Fruit fly (Drosophila melanogaster) whole organism, wandering third instar larva: ENCODE measurements around the gene Smn.
A peak's percentile ranks its signal among the peaks of the same experiment; 100 is the strongest.

Source experiments
- CG32264 ChIP-seq: fragments of 200-800 bp; sonication (Bioruptor generic); optimal IDR thresholded peaks from 2 replicates; lab custom pipeline; 2016; ENCODE audit warnings: missing biosample characterization, missing genetic modification characterization
- CG9705 ChIP-seq: fragments of 200-800 bp; sonication (Bioruptor generic); optimal IDR thresholded peaks from 2 replicates; lab custom pipeline; 2018; ENCODE audit warnings: missing biosample characterization, mild to moderate bottlenecking, missing genetic modification characterization
- CrebA ChIP-seq: fragments of 200-800 bp; sonication (Bioruptor generic); optimal IDR thresholded peaks from 2 replicates; lab custom pipeline; 2016; ENCODE audit warnings: missing biosample characterization, mild to moderate bottlenecking, missing genetic modification characterization, borderline replicate concordance
- Dfd ChIP-seq: fragments of >200 bp; optimal IDR thresholded peaks from 2 replicates; lab custom pipeline; 2017; ENCODE audit warnings: missing biosample characterization, missing genetic modification characterization
- Dif ChIP-seq: fragments of 200-275, 200-300 bp; sonication (Bioruptor generic); optimal IDR thresholded peaks from 2 replicates; lab custom pipeline; 2018; ENCODE audit warnings: missing biosample characterization, missing genetic modification characterization; ENCODE audit not compliant: partially characterized antibody
- GATAd ChIP-seq: sonication (Bioruptor generic); optimal IDR thresholded peaks from 2 replicates; lab custom pipeline; 2016; ENCODE audit warnings: missing biosample characterization, missing genetic modification characterization
- HLH106 ChIP-seq: fragments of 200-800 bp; optimal IDR thresholded peaks from 3 replicates; lab custom pipeline; 2019; ENCODE audit warnings: missing biosample characterization, mild to moderate bottlenecking, missing genetic modification characterization, moderate library complexity
- Hnf4 ChIP-seq: fragments of 200-800 bp; sonication (Bioruptor generic); optimal IDR thresholded peaks from 2 replicates; lab custom pipeline; 2016; ENCODE audit warnings: missing biosample characterization, mild to moderate bottlenecking, missing genetic modification characterization
- Hr78 ChIP-seq: fragments of >200 bp; optimal IDR thresholded peaks from 2 replicates; lab custom pipeline; 2017; ENCODE audit warnings: missing biosample characterization, missing genetic modification characterization
- Hr83 ChIP-seq: fragments of 200-300 bp; sonication (Bioruptor generic); optimal IDR thresholded peaks from 2 replicates; lab custom pipeline; 2016; ENCODE audit warnings: missing biosample characterization, mild to moderate bottlenecking, missing genetic modification characterization, moderate library complexity; ENCODE audit not compliant: poor library complexity, severe bottlenecking
- Jra ChIP-seq: sonication (Bioruptor generic); optimal IDR thresholded peaks from 2 replicates; lab custom pipeline; 2016; ENCODE audit warnings: missing biosample characterization, missing genetic modification characterization
- Mio ChIP-seq: sonication (Bioruptor generic); optimal IDR thresholded peaks from 2 replicates; lab custom pipeline; 2016; ENCODE audit warnings: missing biosample characterization, missing genetic modification characterization
- Myc ChIP-seq: fragments of >200 bp; optimal IDR thresholded peaks from 2 replicates; lab custom pipeline; 2017
- N ChIP-seq: fragments of >200 bp; optimal IDR thresholded peaks from 2 replicates; lab custom pipeline; 2018; ENCODE audit warnings: missing biosample characterization, missing external identifiers, missing genetic modification characterization
- OdsH ChIP-seq: fragments of 200-800 bp; sonication (Bioruptor generic); optimal IDR thresholded peaks from 2 replicates; lab custom pipeline; 2016; ENCODE audit warnings: missing biosample characterization, mild to moderate bottlenecking, missing genetic modification characterization
- Rel ChIP-seq, 2 experiments: fragments of 200-800 bp; sonication (Bioruptor generic) in 1 of 2; optimal IDR thresholded peaks; 2 replicates in 1 of 2; 3 replicates in 1 of 2; lab custom pipeline; 2016 to 2019; ENCODE audit warnings: mild to moderate bottlenecking in 2 of 2, missing biosample characterization in 2 of 2, missing genetic modification characterization in 2 of 2, moderate library complexity in 1 of 2
- Sp1 ChIP-seq: fragments of 200-800 bp; sonication (Bioruptor generic); optimal IDR thresholded peaks from 3 replicates; lab custom pipeline; 2019; ENCODE audit warnings: missing biosample characterization, mild to moderate bottlenecking, missing genetic modification characterization, moderate library complexity
- br ChIP-seq: fragments of 200-800 bp; sonication (Bioruptor generic); optimal IDR thresholded peaks from 2 replicates; lab custom pipeline; 2016; ENCODE audit warnings: missing biosample characterization, missing genetic modification characterization
- dmrt93B ChIP-seq: fragments of 200-800 bp; sonication (Bioruptor generic); optimal IDR thresholded peaks from 2 replicates; lab custom pipeline; 2018; ENCODE audit warnings: missing biosample characterization, mild to moderate bottlenecking, missing genetic modification characterization
- dsf ChIP-seq: sonication (Bioruptor generic); optimal IDR thresholded peaks from 2 replicates; lab custom pipeline; 2016; ENCODE audit warnings: missing biosample characterization, missing genetic modification characterization, borderline replicate concordance
- ey ChIP-seq: fragments of 200-800 bp; sonication (Bioruptor generic); optimal IDR thresholded peaks from 2 replicates; lab custom pipeline; 2016; ENCODE audit warnings: missing biosample characterization, missing genetic modification characterization
- foxo ChIP-seq, 2 experiments: fragments of 200-800 bp; sonication (Bioruptor generic); optimal IDR thresholded peaks; 2 replicates in 1 of 2; 3 replicates in 1 of 2; lab custom pipeline; 2016 to 2017; ENCODE audit warnings: missing biosample characterization in 2 of 2, missing genetic modification characterization in 2 of 2
- fru ChIP-seq: fragments of 200-800 bp; sonication (Bioruptor generic); optimal IDR thresholded peaks from 3 replicates; lab custom pipeline; 2016; ENCODE audit warnings: missing biosample characterization, mild to moderate bottlenecking, missing genetic modification characterization
- h ChIP-seq: fragments of 200-800 bp; sonication (Bioruptor generic); optimal IDR thresholded peaks from 3 replicates; lab custom pipeline; 2016; ENCODE audit warnings: missing biosample characterization, mild to moderate bottlenecking, missing genetic modification characterization
- jim ChIP-seq: fragments of 175-275, 200-325 bp; sonication (Bioruptor generic); optimal IDR thresholded peaks from 2 replicates; lab custom pipeline; 2016; ENCODE audit warnings: missing biosample characterization, mild to moderate bottlenecking, missing genetic modification characterization
- lola ChIP-seq: fragments of >200 bp; optimal IDR thresholded peaks from 2 replicates; lab custom pipeline; 2017; ENCODE audit warnings: missing biosample characterization, missing genetic modification characterization
- pan ChIP-seq: fragments of >200 bp; optimal IDR thresholded peaks from 2 replicates; lab custom pipeline; 2017
- psq ChIP-seq: fragments of 200-800 bp; sonication (Bioruptor generic); optimal IDR thresholded peaks from 3 replicates; lab custom pipeline; 2017; ENCODE audit warnings: missing biosample characterization, mild to moderate bottlenecking, missing genetic modification characterization, moderate library complexity
- rgr ChIP-seq: fragments of 200-800 bp; sonication (Bioruptor generic); optimal IDR thresholded peaks from 3 replicates; lab custom pipeline; 2016; ENCODE audit warnings: missing biosample characterization, mild to moderate bottlenecking, missing genetic modification characterization
- sage ChIP-seq: fragments of 200-800 bp; sonication (Bioruptor generic); optimal IDR thresholded peaks from 2 replicates; lab custom pipeline; 2016; ENCODE audit warnings: missing biosample characterization, mild to moderate bottlenecking, missing genetic modification characterization
- tai ChIP-seq: sonication (Bioruptor generic); optimal IDR thresholded peaks from 2 replicates; lab custom pipeline; 2016; ENCODE audit warnings: missing biosample characterization, missing genetic modification characterization
- usp ChIP-seq: fragments of >200 bp; optimal IDR thresholded peaks from 2 replicates; lab custom pipeline; 2017; ENCODE audit warnings: missing biosample characterization, missing genetic modification characterization
- woc ChIP-seq: sonication (Bioruptor generic); optimal IDR thresholded peaks from 2 replicates; lab custom pipeline; 2016; ENCODE audit warnings: missing biosample characterization, mild to moderate bottlenecking, missing genetic modification characterization

Smn gene

DNA sequence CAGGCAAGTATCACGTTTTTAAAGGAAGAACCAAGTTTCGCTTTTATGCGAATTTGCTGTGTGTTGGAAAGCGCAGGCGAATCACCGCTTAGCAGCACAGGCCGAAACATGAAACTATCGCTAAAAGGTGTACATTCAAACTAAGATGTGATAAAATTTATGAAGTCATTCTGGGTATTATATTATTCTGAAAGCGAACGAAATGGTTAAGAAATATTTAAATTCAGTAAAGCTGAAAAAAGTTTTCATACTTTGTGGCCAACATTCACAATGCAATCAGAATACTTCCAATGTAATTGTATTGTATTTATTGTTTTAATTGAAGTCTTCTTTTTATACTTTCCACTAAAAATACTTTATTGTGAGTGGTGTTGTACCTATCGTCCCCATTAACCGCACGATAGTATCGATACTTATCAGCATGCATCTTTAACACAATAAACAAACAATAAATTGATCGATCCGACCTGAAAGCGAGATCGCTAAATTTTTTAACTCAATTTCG lies at the start of gene Smn:
Gene Smn, minus strand, starts transcription at position 347 of the 505 bp plus-strand sequence.
- TF ChIP-seq lola (GFP tag; lab: Kevin White, UChicago) (no peak), h (GFP tag; lab: Kevin White, UChicago) (peak; percentile 65), pan (lab: Kevin White, UChicago) (no peak), foxo (GFP tag; optimal IDR thresholded peaks at IDR 0.05; lab: Kevin White, UChicago) (peak in 1 of 2 experiments; percentile 83), Hnf4 (GFP tag; lab: Kevin White, UChicago) (peak; percentile 85), OdsH (GFP tag; lab: Kevin White, UChicago) (peak; percentile 66), N (GFP tag; lab: Kevin White, UChicago) (no peak), HLH106 (tag; lab: Kevin White, UChicago) (peak; percentile 64), rgr (GFP tag; lab: Kevin White, UChicago) (peak; percentile 78), br (GFP tag; lab: Kevin White, UChicago) (peak; percentile 76), Dfd (GFP tag; lab: Kevin White, UChicago) (no peak), usp (GFP tag; lab: Kevin White, UChicago) (no peak), CG9705 (peak; percentile 21), psq (GFP tag; lab: Kevin White, UChicago) (peak; percentile 57), woc (GFP tag; lab: Kevin White, UChicago) (peak; percentile 70), Hr83 (no peak), dsf (GFP tag; lab: Kevin White, UChicago) (peak; percentile 39), Rel (GFP tag; optimal IDR thresholded peaks at IDR 0.05; lab: Kevin White, UChicago) (no peak), Rel (tag; optimal IDR thresholded peaks at IDR 0.05; lab: Kevin White, UChicago) (peak; percentile 84), Sp1 (GFP tag; lab: Kevin White, UChicago) (peak; percentile 40), dmrt93B (GFP tag; lab: Kevin White, UChicago) (peak; percentile 59), sage (GFP tag; lab: Kevin White, UChicago) (no peak), jim (GFP tag; lab: Kevin White, UChicago) (no peak), Jra (peak; percentile 85), Myc (peak; percentile 15), CG32264 (GFP tag; lab: Kevin White, UChicago) (peak; percentile 55), Dif (GFP tag; lab: Kevin White, UChicago) (no peak), CrebA (GFP tag; lab: Kevin White, UChicago) (no peak), fru (GFP tag; lab: Kevin White, UChicago) (peak; percentile 73), ey (peak; percentile 63)

DNA sequence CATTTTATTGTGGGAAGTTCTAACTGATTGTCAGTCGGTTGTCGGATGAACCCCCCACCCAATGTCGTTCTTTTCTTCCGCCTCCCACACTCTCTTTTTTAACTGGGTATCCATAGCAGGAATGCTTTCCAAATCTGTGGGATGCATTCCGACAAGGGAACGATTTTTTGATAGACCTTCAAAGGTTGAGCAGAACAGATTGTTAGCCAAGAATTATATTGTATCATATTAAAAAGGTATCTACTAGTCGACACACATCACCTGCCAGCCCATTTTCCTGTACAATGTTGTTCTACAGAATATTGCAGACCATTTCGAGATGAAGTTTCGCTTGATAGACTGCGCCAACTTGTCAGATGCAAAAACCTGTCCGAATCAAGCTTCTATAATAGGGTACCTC lies 48.4 kb upstream of the Smn start:
- TF ChIP-seq dsf (GFP tag; lab: Kevin White, UChicago) (no peak), Rel (GFP tag; optimal IDR thresholded peaks at IDR 0.05; lab: Kevin White, UChicago) (no peak), Rel (tag; optimal IDR thresholded peaks at IDR 0.05; lab: Kevin White, UChicago) (no peak), Hr78 (no peak), woc (GFP tag; lab: Kevin White, UChicago) (no peak), lola (GFP tag; lab: Kevin White, UChicago) (no peak), h (GFP tag; lab: Kevin White, UChicago) (no peak), fru (GFP tag; lab: Kevin White, UChicago) (no peak), dmrt93B (GFP tag; lab: Kevin White, UChicago) (no peak), psq (GFP tag; lab: Kevin White, UChicago) (no peak), jim (GFP tag; lab: Kevin White, UChicago) (no peak), foxo (GFP tag; optimal IDR thresholded peaks at IDR 0.05; lab: Kevin White, UChicago) (no peak), ey (no peak), N (GFP tag; lab: Kevin White, UChicago) (no peak), Hnf4 (GFP tag; lab: Kevin White, UChicago) (no peak), tai (GFP tag; lab: Kevin White, UChicago) (no peak), rgr (GFP tag; lab: Kevin White, UChicago) (no peak), CrebA (GFP tag; lab: Kevin White, UChicago) (no peak), Hr83 (no peak)

DNA sequence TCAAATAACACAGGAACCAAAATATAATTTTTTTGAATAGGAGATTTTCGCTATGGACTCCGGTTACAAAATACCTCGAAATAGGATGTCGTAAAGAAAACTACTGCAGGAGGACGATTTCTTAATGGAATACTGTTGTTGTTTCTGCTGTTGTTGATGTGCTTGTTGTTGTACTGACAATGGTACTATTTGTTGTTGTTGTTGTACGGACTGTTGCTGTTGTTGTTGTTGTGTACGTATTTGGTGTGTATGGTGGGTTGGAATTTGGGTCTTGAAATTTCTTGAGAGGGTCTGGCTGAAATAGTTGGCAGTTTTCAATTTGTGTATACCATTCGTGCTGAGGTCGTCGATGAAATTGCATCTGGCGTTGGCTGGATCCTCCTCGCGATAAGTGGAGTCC lies 44.9 kb upstream of the Smn start:
- no peak for TF ChIP-seq Mio (GFP tag; lab: Kevin White, UChicago)
- no peak for TF ChIP-seq CG9705
- TF ChIP-seq psq (GFP tag; lab: Kevin White, UChicago), result no peak
- TF ChIP-seq OdsH (GFP tag; lab: Kevin White, UChicago), result no peak
- no peak for TF ChIP-seq tai (GFP tag; lab: Kevin White, UChicago)
- no peak for TF ChIP-seq woc (GFP tag; lab: Kevin White, UChicago)
- TF ChIP-seq pan (lab: Kevin White, UChicago), result no peak
- TF ChIP-seq GATAd, result no peak
- no peak for TF ChIP-seq lola (GFP tag; lab: Kevin White, UChicago)
- TF ChIP-seq h (GFP tag; lab: Kevin White, UChicago), result no peak
